Fruit fly (Drosophila melanogaster): ENCODE results near the gene CG13078.

The CG13078 gene

DNA sequence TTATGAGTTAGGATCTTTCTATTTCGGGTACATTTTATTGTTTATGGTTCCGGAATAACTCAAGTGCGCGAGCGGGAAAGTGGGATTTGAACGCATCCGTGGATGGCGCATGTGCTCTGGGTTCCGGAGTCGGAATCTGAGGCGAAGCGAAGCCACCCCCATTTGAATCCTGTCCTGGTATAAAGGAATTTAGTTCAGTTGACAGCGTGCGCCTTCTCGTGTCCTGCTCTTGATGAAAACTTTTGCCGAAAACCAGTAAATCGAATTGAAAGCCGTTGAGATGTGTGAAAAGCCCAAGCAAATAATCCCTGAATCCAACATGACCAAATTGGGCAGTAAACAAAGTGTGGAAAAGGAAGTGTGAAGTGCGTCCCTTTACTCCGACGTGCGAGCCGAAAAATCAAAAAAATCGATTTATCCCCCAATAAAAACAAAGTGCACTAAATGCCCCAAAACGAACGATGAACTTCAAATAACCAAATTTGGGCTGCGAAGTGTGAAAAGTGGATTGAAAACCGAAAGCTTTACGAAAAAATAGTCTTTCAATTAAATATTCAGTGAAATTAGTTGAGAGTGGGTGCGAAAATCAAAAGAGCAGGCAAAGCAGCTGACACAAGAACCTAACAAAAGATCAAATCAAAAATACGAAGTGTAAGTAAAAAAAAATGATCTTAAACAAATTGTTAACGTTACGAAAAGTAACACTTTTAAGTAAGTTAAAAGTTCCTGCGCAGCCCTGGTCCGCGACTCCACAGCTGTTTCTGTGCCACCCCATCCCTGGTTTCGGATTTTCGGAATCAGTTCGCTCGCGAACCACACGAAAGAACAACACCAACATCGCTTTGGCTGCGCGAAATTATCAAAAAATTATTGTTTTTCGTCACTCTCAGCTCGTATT lies 23.0 kb downstream of the CG13078 start, which contains the start of gene Lar:
Gene Lar (plus strand): TSS at position 188 of the 898 bp plus-strand sequence.
- no peak for TF ChIP-seq CrebA (GFP tag; optimal IDR thresholded peaks at IDR 0.05; ENCODE audit: borderline replicate concordance)
- peak; percentile 61 for TF ChIP-seq h (GFP tag; optimal IDR thresholded peaks at IDR 0.05)
- no peak for TF ChIP-seq Rel (GFP tag; optimal IDR thresholded peaks at IDR 0.05)
- TF ChIP-seq Rel (tag; optimal IDR thresholded peaks at IDR 0.05): peak; percentile 47
- no peak for TF ChIP-seq usp (GFP tag; optimal IDR thresholded peaks at IDR 0.05)
- TF ChIP-seq Hr83 (GFP tag; optimal IDR thresholded peaks at IDR 0.05; ENCODE audit: poor library complexity, severe bottlenecking): peak; percentile 72
- TF ChIP-seq CG32264 (GFP tag; optimal IDR thresholded peaks at IDR 0.05): no peak
- no peak for TF ChIP-seq Hnf4 (GFP tag; optimal IDR thresholded peaks at IDR 0.05)
- TF ChIP-seq Sp1 (GFP tag; optimal IDR thresholded peaks at IDR 0.05): peak; percentile 55
- TF ChIP-seq jim (GFP tag; optimal IDR thresholded peaks at IDR 0.05): no peak
- no peak for TF ChIP-seq tai (GFP tag; optimal IDR thresholded peaks at IDR 0.05)
- TF ChIP-seq brk (GFP tag; optimal IDR thresholded peaks at IDR 0.05): no peak
- no peak for TF ChIP-seq dl (GFP tag; optimal IDR thresholded peaks at IDR 0.05; ENCODE audit: insufficient read depth in 1 of 2, partially characterized antibody in 2 of 2)
- TF ChIP-seq GATAd (GFP tag; optimal IDR thresholded peaks at IDR 0.05): no peak
- peak; percentile 41 for TF ChIP-seq OdsH (GFP tag; optimal IDR thresholded peaks at IDR 0.05)
- peak in 1 of 2 experiments; percentile 70 for TF ChIP-seq foxo (GFP tag; optimal IDR thresholded peaks at IDR 0.05)
- peak; percentile 72 for TF ChIP-seq sv (GFP tag; optimal IDR thresholded peaks at IDR 0.05)
- TF ChIP-seq N (GFP tag; optimal IDR thresholded peaks at IDR 0.05): no peak
- peak; percentile 55 for TF ChIP-seq ey (GFP tag; optimal IDR thresholded peaks at IDR 0.05)
- TF ChIP-seq Myc (optimal IDR thresholded peaks at IDR 0.05): no peak
- TF ChIP-seq Abd-B (GFP tag; optimal IDR thresholded peaks at IDR 0.05): no peak
- TF ChIP-seq woc (GFP tag; optimal IDR thresholded peaks at IDR 0.05): peak; percentile 63
- no peak for TF ChIP-seq sage (GFP tag; optimal IDR thresholded peaks at IDR 0.05)
- no peak for TF ChIP-seq Dif (GFP tag; optimal IDR thresholded peaks at IDR 0.05; ENCODE audit: partially characterized antibody)
- TF ChIP-seq Hr78 (GFP tag; optimal IDR thresholded peaks at IDR 0.05): no peak
- TF ChIP-seq rgr (GFP tag; optimal IDR thresholded peaks at IDR 0.05): peak; percentile 70
- peak; percentile 43 for TF ChIP-seq psq (GFP tag; optimal IDR thresholded peaks at IDR 0.05)
- TF ChIP-seq br (GFP tag; optimal IDR thresholded peaks at IDR 0.05): peak; percentile 65
- peak; percentile 61 for TF ChIP-seq fru (GFP tag; optimal IDR thresholded peaks at IDR 0.05)
- TF ChIP-seq dsf (GFP tag; optimal IDR thresholded peaks at IDR 0.05; ENCODE audit: borderline replicate concordance): no peak
- no peak for TF ChIP-seq Dfd (GFP tag; optimal IDR thresholded peaks at IDR 0.05)
- no peak for TF ChIP-seq CG9705 (GFP tag; optimal IDR thresholded peaks at IDR 0.05)
- TF ChIP-seq HLH106 (tag; optimal IDR thresholded peaks at IDR 0.05): peak; percentile 59
- TF ChIP-seq pan (optimal IDR thresholded peaks at IDR 0.05): no peak
- no peak for TF ChIP-seq Mio (GFP tag; optimal IDR thresholded peaks at IDR 0.05)
- no peak for TF ChIP-seq Jra (GFP tag; optimal IDR thresholded peaks at IDR 0.05)
- TF ChIP-seq Vsx2 (GFP tag; optimal IDR thresholded peaks at IDR 0.05; ENCODE audit: partially characterized antibody): no peak
- no peak for TF ChIP-seq dmrt93B (GFP tag; optimal IDR thresholded peaks at IDR 0.05)
- no peak for TF ChIP-seq lola (GFP tag; optimal IDR thresholded peaks at IDR 0.05)

DNA sequence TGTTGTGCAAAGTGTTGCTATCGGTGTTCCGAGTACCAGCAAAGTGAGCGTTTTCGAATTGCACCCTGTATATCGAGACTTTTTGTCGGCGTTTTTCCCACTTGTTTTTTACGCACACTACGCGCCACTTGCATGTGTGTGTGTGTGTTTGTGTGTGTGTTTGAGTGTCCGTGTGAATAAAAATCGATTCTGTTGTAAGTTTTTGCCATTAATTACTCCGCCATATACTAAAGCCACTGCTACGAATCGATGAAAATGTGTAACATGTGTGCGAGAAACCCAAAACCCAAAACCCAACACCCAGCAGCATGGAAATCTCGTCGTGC lies 23.6 kb downstream of the CG13078 start:
- TF ChIP-seq N (GFP tag; optimal IDR thresholded peaks at IDR 0.05) (peak; percentile 66), pan (optimal IDR thresholded peaks at IDR 0.05) (no peak)

DNA sequence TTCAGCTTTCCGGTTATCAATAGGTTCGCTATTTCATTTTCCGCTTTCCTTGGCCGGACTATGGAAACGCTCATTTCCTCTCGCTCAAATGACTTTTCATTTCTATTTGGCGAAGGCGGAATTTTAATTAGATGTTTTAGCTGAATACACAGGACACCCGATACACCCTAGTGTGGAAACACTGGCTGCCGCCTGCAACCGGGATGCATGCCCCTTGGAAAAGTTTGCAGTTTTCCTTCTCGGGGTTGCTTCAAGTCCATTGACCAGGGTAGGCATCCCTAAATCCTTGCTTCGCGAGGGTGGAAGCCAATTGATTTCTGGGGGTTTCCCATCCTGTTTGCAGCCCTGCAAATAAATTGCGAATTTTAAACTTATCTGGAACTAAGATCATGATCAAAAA lies 25.2 kb downstream of the CG13078 start:
- TF ChIP-seq Hr83 (GFP tag; optimal IDR thresholded peaks at IDR 0.05; ENCODE audit: poor library complexity, severe bottlenecking) (no peak), Vsx2 (GFP tag; optimal IDR thresholded peaks at IDR 0.05; ENCODE audit: partially characterized antibody) (no peak), HLH106 (tag; optimal IDR thresholded peaks at IDR 0.05) (no peak), Myc (optimal IDR thresholded peaks at IDR 0.05) (no peak), Abd-B (GFP tag; optimal IDR thresholded peaks at IDR 0.05) (no peak), Dif (GFP tag; optimal IDR thresholded peaks at IDR 0.05; ENCODE audit: partially characterized antibody) (no peak), Dfd (GFP tag; optimal IDR thresholded peaks at IDR 0.05) (no peak), N (GFP tag; optimal IDR thresholded peaks at IDR 0.05) (no peak), CG32264 (GFP tag; optimal IDR thresholded peaks at IDR 0.05) (no peak), lola (GFP tag; optimal IDR thresholded peaks at IDR 0.05) (no peak), Jra (GFP tag; optimal IDR thresholded peaks at IDR 0.05) (no peak), psq (GFP tag; optimal IDR thresholded peaks at IDR 0.05) (no peak), Hr78 (GFP tag; optimal IDR thresholded peaks at IDR 0.05) (no peak), h (GFP tag; optimal IDR thresholded peaks at IDR 0.05) (no peak), jim (GFP tag; optimal IDR thresholded peaks at IDR 0.05) (no peak), Mio (GFP tag; optimal IDR thresholded peaks at IDR 0.05) (no peak), sv (GFP tag; optimal IDR thresholded peaks at IDR 0.05) (no peak), Rel (GFP tag; optimal IDR thresholded peaks at IDR 0.05) (no peak), Rel (tag; optimal IDR thresholded peaks at IDR 0.05) (no peak)
